Worm (Caenorhabditis elegans) whole organism, L3 larva: Measurements from ENCODE around the gene arrd-2.

ENCODE experiments used
- elt-1 ChIP-seq: fragments of 150-350 bp; optimal IDR thresholded peaks from 2 replicates; lab custom pipeline; 2014; ENCODE audit warnings: missing biosample characterization, missing genetic modification characterization
- fos-1 ChIP-seq: fragments of 150-350 bp; optimal IDR thresholded peaks from 2 replicates; lab custom pipeline; 2014; ENCODE audit warnings: missing biosample characterization, missing genetic modification characterization
- lin-15B ChIP-seq: fragments of 150-350 bp; optimal IDR thresholded peaks from 2 replicates; lab custom pipeline; 2014; ENCODE audit warnings: missing biosample characterization, missing genetic modification characterization
- mdl-1 ChIP-seq: fragments of 150-350 bp; optimal IDR thresholded peaks from 2 replicates; lab custom pipeline; 2014; ENCODE audit warnings: missing biosample characterization, missing genetic modification characterization
- nhr-28 ChIP-seq: fragments of 150-350 bp; optimal IDR thresholded peaks from 2 replicates; lab custom pipeline; 2014; ENCODE audit warnings: missing biosample characterization, missing genetic modification characterization
- tbx-2 ChIP-seq: sonication (generic microtip); optimal IDR thresholded peaks from 2 replicates; lab custom pipeline; 2016; ENCODE audit warnings: mild to moderate bottlenecking, missing genetic modification characterization, missing compliant biosample characterization
- unc-62 ChIP-seq: fragments of 150-350 bp; sonication (generic microtip); optimal IDR thresholded peaks from 4 replicates; lab custom pipeline; 2014; ENCODE audit warnings: missing biosample characterization, missing genetic modification reagents, missing genetic modification characterization

DNA sequence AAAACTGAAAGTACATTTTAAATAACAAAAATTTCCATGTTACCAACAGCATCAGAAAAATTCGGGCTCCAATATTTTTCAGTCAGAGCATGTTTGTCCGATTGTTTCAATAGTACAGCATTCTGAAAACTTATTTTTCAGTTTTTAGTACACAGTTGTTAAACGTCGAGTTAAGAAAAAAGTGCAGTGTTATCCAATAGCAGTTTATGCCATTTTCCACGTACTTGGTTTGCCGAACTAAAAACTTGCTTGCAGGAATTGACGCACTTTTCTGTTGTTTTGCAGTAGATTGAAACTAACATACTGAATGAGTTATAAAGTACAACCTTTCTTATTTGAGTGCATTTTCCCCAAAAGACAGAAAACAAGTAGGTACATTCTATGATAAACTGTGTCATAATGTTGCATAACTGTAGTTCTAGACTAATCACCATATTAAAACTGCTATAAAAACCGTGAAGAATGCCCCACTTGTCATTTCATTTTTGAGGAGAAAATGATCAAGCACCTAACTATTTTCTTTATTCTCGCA lies 9.1 kb upstream of the arrd-2 start, which contains the start of the genes Y51B9A.14 and Y51B9A.8:
- no peak for TF ChIP-seq unc-62 (GFP tag; lab: Kevin White, UChicago)
- no peak for TF ChIP-seq nhr-28 (tag; lab: Kevin White, UChicago)
- no peak for TF ChIP-seq elt-1 (tag; lab: Kevin White, UChicago)
- no peak for TF ChIP-seq fos-1
- TF ChIP-seq mdl-1 (tag; lab: Kevin White, UChicago), result no peak
- TF ChIP-seq lin-15B (tag; lab: Kevin White, UChicago), result no peak
- TF ChIP-seq tbx-2, result no peak
